Worm (Caenorhabditis elegans): ENCODE data around the gene nhr-32.

Gene nhr-32

ce11 chrX:13226614-13227096 is 25.1 kb upstream of the nhr-32 start, which contains the start of gene skr-21:
Gene skr-21 (minus strand): TSS chrX:13226664.
- TF ChIP-seq nhr-25 (tag; optimal IDR thresholded peaks at IDR 0.05) (peak; percentile 11), elt-2 (tag; optimal IDR thresholded peaks at IDR 0.05) (peak; percentile 1), nhr-28 (tag; optimal IDR thresholded peaks at IDR 0.05) (no peak), R02D3.7 (tag; optimal IDR thresholded peaks at IDR 0.05) (no peak), ceh-28 (tag; optimal IDR thresholded peaks at IDR 0.05) (peak; percentile 64)

DNA sequence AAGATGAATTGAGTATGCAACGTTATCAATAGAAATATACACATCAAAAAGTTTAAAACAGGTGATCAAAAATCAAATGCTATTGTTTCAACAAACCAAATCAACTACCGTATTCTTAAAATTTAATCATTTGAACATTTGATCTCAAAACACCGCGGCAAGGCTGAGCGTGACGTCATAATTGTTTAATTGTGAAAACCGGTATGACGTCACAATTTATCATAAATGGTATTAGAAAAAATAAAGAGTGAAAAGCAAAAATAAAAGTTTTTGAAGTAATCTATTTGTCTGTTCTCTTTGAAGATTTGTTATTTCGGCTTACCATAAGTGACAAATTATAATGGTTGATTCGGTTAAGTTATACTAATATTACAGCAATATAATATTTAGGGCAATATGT is 24.0 kb upstream of the nhr-32 start:
- TF ChIP-seq ztf-11 (tag; optimal IDR thresholded peaks at IDR 0.05) (no peak), nhr-28 (tag; optimal IDR thresholded peaks at IDR 0.05) (no peak), nhr-43 (tag; optimal IDR thresholded peaks at IDR 0.05; ENCODE audit: poor library complexity, severe bottlenecking) (no peak), tbx-2 (tag; optimal IDR thresholded peaks at IDR 0.05) (no peak), lsy-12 (tag; optimal IDR thresholded peaks at IDR 0.05) (no peak), jun-1 (tag; optimal IDR thresholded peaks at IDR 0.05) (no peak), mml-1 (tag; optimal IDR thresholded peaks at IDR 0.05) (no peak), nhr-11 (tag; optimal IDR thresholded peaks at IDR 0.05) (no peak), nhr-237 (tag; optimal IDR thresholded peaks at IDR 0.05) (no peak), eor-1 (tag; optimal IDR thresholded peaks at IDR 0.05) (no peak), ceh-9 (tag; optimal IDR thresholded peaks at IDR 0.05) (no peak), skn-1 (tag; optimal IDR thresholded peaks at IDR 0.05) (no peak), nhr-23 (tag; optimal IDR thresholded peaks at IDR 0.05) (no peak), lin-15B (tag; optimal IDR thresholded peaks at IDR 0.05) (no peak), pha-4 (tag; optimal IDR thresholded peaks at IDR 0.05) (no peak), fos-1 (tag; optimal IDR thresholded peaks at IDR 0.05) (no peak), ztf-4 (tag; optimal IDR thresholded peaks at IDR 0.05) (no peak), nhr-25 (tag; optimal IDR thresholded peaks at IDR 0.05) (no peak), ama-1 (optimal IDR thresholded peaks at IDR 0.05) (no peak)

DNA sequence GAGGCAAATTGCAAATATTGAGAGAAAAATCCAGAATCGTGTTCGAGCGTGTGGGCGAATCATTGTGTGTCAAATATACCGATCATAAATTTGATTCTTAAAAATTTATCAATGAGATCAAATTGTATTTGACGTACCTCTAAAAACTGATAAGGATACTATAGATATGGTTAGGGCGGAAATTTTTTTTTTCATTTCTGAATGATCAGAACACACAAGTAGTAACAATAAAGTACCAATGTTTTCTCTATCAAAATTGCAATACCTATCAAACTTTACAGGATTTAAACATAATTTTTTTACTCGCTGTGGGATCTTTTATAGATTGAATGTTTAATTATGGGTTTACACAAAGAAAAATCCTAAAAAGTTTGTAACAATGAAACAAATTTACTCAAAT is 19.5 kb upstream of the nhr-32 start, which contains the start of gene bgnt-1.5:
Gene bgnt-1.5, minus strand, starts transcription at position 101 of the 400 bp plus-strand sequence.
- no peak for TF ChIP-seq ceh-28 (tag; optimal IDR thresholded peaks at IDR 0.05)

- TF ChIP-seq nhr-77 (tag; optimal IDR thresholded peaks at IDR 0.05) (no peak), elt-2 (tag; optimal IDR thresholded peaks at IDR 0.05) (no peak), ZK546.5 (tag; optimal IDR thresholded peaks at IDR 0.05) (no peak), ztf-4 (tag; optimal IDR thresholded peaks at IDR 0.05) (no peak), snpc-4 (tag; optimal IDR thresholded peaks at IDR 0.05) (no peak), nhr-23 (tag; optimal IDR thresholded peaks at IDR 0.05) (no peak), unc-62 (GFP tag; optimal IDR thresholded peaks at IDR 0.05) (no peak), tbx-2 (tag; optimal IDR thresholded peaks at IDR 0.05) (no peak), egl-5 (tag; optimal IDR thresholded peaks at IDR 0.05) (no peak), sea-2 (GFP tag; optimal IDR thresholded peaks at IDR 0.05) (no peak)
Observed at ce11 chrX:13234879-13235278, 16.9 kb upstream of the nhr-32 start, which contains the start of gene K08H2.2. Gene K08H2.2 (minus strand): TSS chrX:13234979.

DNA sequence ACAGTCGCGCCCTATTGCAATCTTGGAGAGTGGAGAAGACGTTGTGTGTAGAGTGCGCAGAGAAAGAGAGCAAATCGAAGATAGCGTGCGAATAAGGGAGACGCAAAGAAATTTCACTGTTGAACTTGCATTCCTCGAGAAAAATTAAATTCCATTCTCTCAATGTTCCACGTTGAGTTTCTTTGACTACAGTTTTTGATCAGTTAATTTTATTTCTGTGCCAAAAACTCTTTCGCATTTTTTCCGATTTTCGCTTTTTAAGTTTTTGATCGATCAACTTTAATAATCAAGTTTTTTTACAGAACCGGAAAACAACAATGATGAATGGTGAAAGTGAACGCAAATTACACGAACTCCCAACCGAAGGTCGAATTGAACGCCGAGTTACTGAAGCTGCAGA is 14.7 kb upstream of the nhr-32 start, which contains the start of gene K08H2.3:
Gene K08H2.3, plus strand, starts transcription at position 301 of the 400 bp plus-strand sequence.
- TF ChIP-seq ZK546.5 (tag; optimal IDR thresholded peaks at IDR 0.05) (no peak), lin-15B (tag; optimal IDR thresholded peaks at IDR 0.05) (peak; percentile 22), ceh-82 (tag; optimal IDR thresholded peaks at IDR 0.05) (no peak)

DNA sequence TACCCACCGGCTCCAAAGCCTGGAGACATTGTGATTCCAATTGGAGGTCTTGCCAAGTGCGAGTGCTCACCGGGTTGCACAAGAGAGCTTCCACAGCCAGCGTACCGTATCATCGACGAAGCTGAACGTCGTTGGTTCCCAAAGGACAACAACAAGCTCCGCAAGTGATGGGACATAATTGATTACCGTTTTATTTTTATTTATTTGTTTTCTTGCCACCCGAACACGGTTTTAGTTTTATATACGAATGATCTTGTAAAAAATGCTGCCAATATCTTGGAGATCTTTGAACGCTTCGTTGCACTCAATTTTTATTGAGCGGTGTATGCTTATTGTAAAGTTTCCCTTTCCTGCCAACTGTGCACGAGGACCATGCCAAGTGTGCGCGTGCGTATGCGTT is 13.6 kb upstream of the nhr-32 start, which contains the start of gene K08H2.4:
Gene K08H2.4, plus strand, starts transcription at position 301 of the 400 bp plus-strand sequence.
- TF ChIP-seq ZK546.5 (tag; optimal IDR thresholded peaks at IDR 0.05) (no peak), elt-1 (tag; optimal IDR thresholded peaks at IDR 0.05) (no peak), R02D3.7 (tag; optimal IDR thresholded peaks at IDR 0.05) (no peak), elt-2 (tag; optimal IDR thresholded peaks at IDR 0.05) (no peak), fos-1 (tag; optimal IDR thresholded peaks at IDR 0.05) (no peak), nfya-1 (tag; optimal IDR thresholded peaks at IDR 0.05; ENCODE audit: insufficient read depth) (no peak), snpc-4 (tag; optimal IDR thresholded peaks at IDR 0.05) (no peak), lsy-12 (tag; optimal IDR thresholded peaks at IDR 0.05) (no peak), eor-1 (tag; optimal IDR thresholded peaks at IDR 0.05) (no peak), skn-1 (tag; optimal IDR thresholded peaks at IDR 0.05) (no peak), zag-1 (tag; optimal IDR thresholded peaks at IDR 0.05) (no peak), mml-1 (tag; optimal IDR thresholded peaks at IDR 0.05) (no peak), pqm-1 (tag; optimal IDR thresholded peaks at IDR 0.05) (no peak), ztf-4 (tag; optimal IDR thresholded peaks at IDR 0.05) (no peak), elt-3 (tag; optimal IDR thresholded peaks at IDR 0.05) (no peak), ama-1 (optimal IDR thresholded peaks at IDR 0.05) (no peak), nhr-12 (tag; optimal IDR thresholded peaks at IDR 0.05) (no peak)
